Fruit fly (Drosophila melanogaster): ENCODE data around the gene Ing5.

- TF ChIP-seq Crg-1 (GFP tag; optimal IDR thresholded peaks at IDR 0.05) (no peak), Mnt (GFP tag; optimal IDR thresholded peaks at IDR 0.05) (no peak)
Measured at dm6 chr2L:13361465-13361864, 25.6 kb downstream of the Ing5 start, which contains the start of gene CG9377.

All from whole organism, adult.